Fruit fly (Drosophila melanogaster): Measurements from ENCODE around the gene CG11586.

CG11586 gene

dm6 chr3L:4259102-4259558, 3.1 kb downstream of the CG11586 start, which contains the start of the genes CG15011 and CG1309 (continued):
- TF ChIP-seq onecut (GFP tag; IDR thresholded peaks at IDR 0.05) (peak; percentile 59; the same call in 1 of the 2 replicates), CG11695 (GFP tag; IDR thresholded peaks at IDR 0.05) (peak; percentile 73), Doc3 (GFP tag; IDR thresholded peaks at IDR 0.05; ENCODE audit: partially characterized antibody) (0 out of 3 replicates have a peak, but pooled peaks have one; percentile 40), bbx (GFP tag; IDR thresholded peaks at IDR 0.05; ENCODE audit: partially characterized antibody) (no peak), Opbp (GFP tag; IDR thresholded peaks at IDR 0.05; ENCODE audit: partially characterized antibody) (no peak), ara (GFP tag; IDR thresholded peaks at IDR 0.05) (no peak), CG12219 (GFP tag; optimal IDR thresholded peaks at IDR 0.05) (peak; percentile 50), CG12744 (GFP tag; optimal IDR thresholded peaks at IDR 0.05) (peak; percentile 82), Hey (tag; optimal IDR thresholded peaks at IDR 0.05) (no peak), insv (GFP tag; optimal IDR thresholded peaks at IDR 0.05) (peak; percentile 21 to 84), CG30403 (GFP tag; optimal IDR thresholded peaks at IDR 0.05) (peak; percentile 92), Fer1 (GFP tag; optimal IDR thresholded peaks at IDR 0.05) (peak; percentile 85), CG3407 (GFP tag; optimal IDR thresholded peaks at IDR 0.05) (peak; percentile 61), Sin3A (optimal IDR thresholded peaks at IDR 0.05) (peak; percentile 71), inv (GFP tag; IDR thresholded peaks at IDR 0.05; ENCODE audit: partially characterized antibody) (peak; percentile 39; the same call in 1 of the 2 replicates), Antp (GFP tag; optimal IDR thresholded peaks at IDR 0.05) (peak; percentile 83), CG31224 (GFP tag; IDR thresholded peaks at IDR 0.05) (peak; percentile 59), CG10366 (GFP tag; IDR thresholded peaks at IDR 0.05) (peak; percentile 76), tap (tag; optimal IDR thresholded peaks at IDR 0.05) (peak; percentile 67), sens (GFP tag) (peak; percentile 98), h (optimal IDR thresholded peaks at IDR 0.05) (no peak), ken (GFP tag; IDR thresholded peaks at IDR 0.05) (peak; percentile 74; the same call in 2 of the 3 replicates), Eip74EF (GFP tag; optimal IDR thresholded peaks at IDR 0.05) (peak in 1 of 2 experiments; percentile 53), Awh (GFP tag; IDR thresholded peaks at IDR 0.05) (peak; percentile 47; the same call in 1 of the 2 replicates), Elba2 (GFP tag; optimal IDR thresholded peaks at IDR 0.05) (peak; percentile 96), NC2α (GFP tag; optimal IDR thresholded peaks at IDR 0.05) (peak; percentile 67), CG30020 (tag; optimal IDR thresholded peaks at IDR 0.05) (peak; percentile 79), Dll (GFP tag; IDR thresholded peaks at IDR 0.05; ENCODE audit: partially characterized antibody) (peak; percentile 59; the same call in 2 of the 4 replicates), pum (GFP tag; optimal IDR thresholded peaks at IDR 0.05) (peak; percentile 86), pb (GFP tag; optimal IDR thresholded peaks at IDR 0.05) (peak; percentile 82), org-1 (GFP tag; optimal IDR thresholded peaks at IDR 0.05) (peak; percentile 23), CG11560 (tag; IDR thresholded peaks at IDR 0.05) (peak; percentile 41; the same call in 1 of the 3 replicates), CG6813 (GFP tag; optimal IDR thresholded peaks at IDR 0.05) (no peak), E2f2 (GFP tag; IDR thresholded peaks at IDR 0.05) (peak; percentile 43; the same call in 1 of the 2 replicates), CG3065 (GFP tag; optimal IDR thresholded peaks at IDR 0.05) (peak; percentile 54), CG4328 (GFP tag; optimal IDR thresholded peaks at IDR 0.05) (peak; percentile 76), Six4 (GFP tag; optimal IDR thresholded peaks at IDR 0.05) (peak; percentile 79), hth (optimal IDR thresholded peaks at IDR 0.05) (no peak), dpn (GFP tag; optimal IDR thresholded peaks at IDR 0.05) (peak; percentile 85 to 88), CG43689 (GFP tag; IDR thresholded peaks at IDR 0.05) (0 out of 2 replicates have a peak, but pooled peaks have one; percentile 29), BEAF-32 (GFP tag; optimal IDR thresholded peaks at IDR 0.05) (peak; percentile 63), Xbp1 (GFP tag; optimal IDR thresholded peaks at IDR 0.05) (peak; percentile 90), CG7839 (tag; optimal IDR thresholded peaks at IDR 0.05) (peak; percentile 85), Bdp1 (GFP tag; optimal IDR thresholded peaks at IDR 0.05) (peak; percentile 76), mam (GFP tag; optimal IDR thresholded peaks at IDR 0.05) (peak; percentile 91), eve (GFP tag; optimal IDR thresholded peaks at IDR 0.05) (no peak), vvl (GFP tag; IDR thresholded peaks at IDR 0.05) (peak; percentile 84), az2 (GFP tag; optimal IDR thresholded peaks at IDR 0.05) (peak; percentile 81), CG13894 (tag; optimal IDR thresholded peaks at IDR 0.05) (peak; percentile 82), B-H2 (GFP tag; optimal IDR thresholded peaks at IDR 0.05) (peak; percentile 86), NfI (GFP tag; optimal IDR thresholded peaks at IDR 0.05) (peak; percentile 78)

Data from whole organism, embryonic.